Worm (Caenorhabditis elegans) whole organism, young adult: ENCODE data around the gene spat-3.

Source experiments
- B0035.1 ChIP-seq: sonication (generic microtip); optimal IDR thresholded peaks from 2 replicates; lab custom pipeline; 2016; ENCODE audit warnings: missing genetic modification characterization, mild to moderate bottlenecking, missing compliant biosample characterization, missing genotype, missing genetic modification reagents
- B0261.1 ChIP-seq: sonication (generic microtip); optimal IDR thresholded peaks from 2 replicates; lab custom pipeline; 2016; ENCODE audit warnings: mild to moderate bottlenecking, missing genetic modification characterization, moderate library complexity, missing compliant biosample characterization
- K11D2.4 ChIP-seq: fragments of 200-800 bp; sonication (Bioruptor generic); IDR thresholded peaks from 2 replicates; pipeline ENCODE4 v1.3.6; 2022; ENCODE audit warnings: missing genetic modification reagents, missing genetic modification characterization, missing compliant biosample characterization
- Y56A3A.18 ChIP-seq: fragments of 200-800 bp; sonication (Bioruptor generic); IDR thresholded peaks from 2 replicates; pipeline ENCODE4 v1.3.6; 2022; ENCODE audit warnings: missing genetic modification reagents, missing genetic modification characterization, missing compliant biosample characterization
- ama-1 ChIP-seq, 3 experiments: fragments of 150-350 bp in 1 of 3; sonication (generic microtip) in 2 of 3; optimal IDR thresholded peaks; 2 replicates each; lab custom pipeline; 2014 to 2018; ENCODE audit warnings: missing biosample characterization in 2 of 3, missing genetic modification characterization in 2 of 3, missing genetic modification reagents in 2 of 3
- aptf-3 ChIP-seq: fragments of 200-800 bp; sonication (Bioruptor generic); IDR thresholded peaks from 2 replicates; pipeline ENCODE4 v1.3.6; 2022; ENCODE audit warnings: missing genetic modification characterization, missing compliant biosample characterization
- ceh-40 ChIP-seq: fragments of 200-800 bp; sonication (Bioruptor generic); IDR thresholded peaks from 2 replicates; pipeline ENCODE4 v1.3.6; 2022; ENCODE audit warnings: missing genetic modification characterization, missing compliant biosample characterization
- dpl-1 ChIP-seq: fragments of 150-350 bp; optimal IDR thresholded peaks from 2 replicates; lab custom pipeline; 2014; ENCODE audit warnings: missing biosample characterization, missing genetic modification reagents, missing genetic modification characterization
- lin-35 ChIP-seq, 3 experiments: fragments of 150-350 bp in 2 of 3; sonication (generic microtip) in 1 of 3; optimal IDR thresholded peaks; 2 replicates each; lab custom pipeline; 2014 to 2018; ENCODE audit warnings: missing biosample characterization in 3 of 3, missing genetic modification characterization in 3 of 3, missing genetic modification reagents in 3 of 3
- pbrm-1 ChIP-seq: fragments of 200-800 bp; sonication (Bioruptor generic); IDR thresholded peaks from 2 replicates; pipeline ENCODE4 v1.3.6; 2022; ENCODE audit warnings: missing genetic modification reagents, missing genetic modification characterization, missing compliant biosample characterization
- sdz-38 ChIP-seq: sonication (generic microtip); optimal IDR thresholded peaks from 2 replicates; lab custom pipeline; 2016; ENCODE audit warnings: missing genotype, missing genetic modification characterization, missing compliant biosample characterization
- snpc-3.4 ChIP-seq: sonication (generic microtip); optimal IDR thresholded peaks from 2 replicates; lab custom pipeline; 2017; ENCODE audit warnings: missing genetic modification characterization, mild to moderate bottlenecking, missing compliant biosample characterization, antibody characterized with exemption, moderate library complexity, missing genotype, missing genetic modification reagents
- snpc-4 ChIP-seq, 5 experiments: fragments of 150-350 bp in 1 of 5; sonication (generic microtip) in 4 of 5; optimal IDR thresholded peaks; 2 replicates each; lab custom pipeline; 2014 to 2018; ENCODE audit warnings: missing genetic modification characterization in 5 of 5, missing biosample characterization in 3 of 5, antibody characterized with exemption in 2 of 5, mild to moderate bottlenecking in 2 of 5, missing compliant biosample characterization in 2 of 5, missing genotype in 2 of 5, moderate library complexity in 2 of 5, missing genetic modification reagents in 1 of 5
- unc-62 ChIP-seq: fragments of 150-350 bp; optimal IDR thresholded peaks from 2 replicates; lab custom pipeline; 2014; ENCODE audit warnings: missing biosample characterization, missing genetic modification reagents, missing genetic modification characterization

DNA sequence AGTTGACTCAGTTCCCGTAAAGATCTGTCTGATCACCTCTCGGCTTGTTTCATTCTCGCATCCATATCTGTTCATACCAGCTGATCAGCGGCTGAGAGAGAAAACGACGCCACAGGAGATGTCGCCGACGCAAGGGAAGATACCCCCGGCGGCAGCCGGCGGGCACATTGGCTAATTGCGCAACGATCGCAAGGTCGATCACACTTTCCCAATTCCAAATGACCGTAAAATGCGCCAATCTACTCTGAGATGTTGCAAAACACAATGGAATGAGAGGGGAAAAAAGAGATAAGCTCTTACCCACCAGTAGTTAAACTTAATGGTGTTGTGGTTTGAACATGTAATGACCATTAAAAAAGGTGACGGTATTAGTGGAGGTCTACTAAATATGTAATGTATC is 54.7 kb downstream of the spat-3 start:
- TF ChIP-seq dpl-1 (no peak), Y56A3A.18 (GFP tag; lab: Robert Waterston, UW) (no peak), B0261.1 (tag; lab: Kevin White, UChicago) (no peak), aptf-3 (no peak), snpc-3.4 (tag; lab: Kevin White, UChicago) (no peak), K11D2.4 (GFP tag; lab: Robert Waterston, UW) (no peak), unc-62 (GFP tag; lab: Kevin White, UChicago) (no peak), lin-35 (GFP tag; optimal IDR thresholded peaks at IDR 0.05; lab: Kevin White, UChicago) (no peak), ama-1 (optimal IDR thresholded peaks at IDR 0.05; lab: Kevin White, UChicago) (no peak), ama-1 (GFP tag; optimal IDR thresholded peaks at IDR 0.05; lab: Kevin White, UChicago) (no peak), sdz-38 (tag; lab: Kevin White, UChicago) (no peak), B0035.1 (no peak), pbrm-1 (GFP tag; lab: Robert Waterston, UW) (no peak), snpc-4 (GFP tag; optimal IDR thresholded peaks at IDR 0.05; lab: Kevin White, UChicago) (no peak), snpc-4 (tag; optimal IDR thresholded peaks at IDR 0.05; lab: Kevin White, UChicago) (no peak), ceh-40 (GFP tag; lab: Robert Waterston, UW) (no peak)
